Worm (Caenorhabditis elegans) whole organism, L2 larva: ENCODE results near the gene mes-4.

Experiments used
- F13H6.1 ChIP-seq: sonication (generic microtip); optimal IDR thresholded peaks from 2 replicates; lab custom pipeline; 2016; ENCODE audit warnings: missing genetic modification characterization, missing compliant biosample characterization
- ZK546.5 ChIP-seq: sonication (generic microtip); optimal IDR thresholded peaks from 2 replicates; lab custom pipeline; 2017; ENCODE audit warnings: missing biosample characterization, missing genetic modification characterization
- aly-2 ChIP-seq: fragments of 150-350 bp; optimal IDR thresholded peaks from 2 replicates; lab custom pipeline; 2014; ENCODE audit warnings: missing biosample characterization, missing genetic modification characterization
- ceh-82 ChIP-seq: fragments of 150-350 bp; optimal IDR thresholded peaks from 2 replicates; lab custom pipeline; 2014; ENCODE audit warnings: missing biosample characterization, missing genetic modification characterization
- egl-27 ChIP-seq: sonication (generic microtip); optimal IDR thresholded peaks from 3 replicates; lab custom pipeline; 2017; ENCODE audit warnings: missing biosample characterization, missing genetic modification reagents, missing genetic modification characterization
- elt-3 ChIP-seq: sonication (generic microtip); optimal IDR thresholded peaks from 2 replicates; lab custom pipeline; 2017; ENCODE audit warnings: missing biosample characterization, missing genetic modification characterization
- gmeb-1 ChIP-seq: fragments of 150-350 bp; optimal IDR thresholded peaks from 2 replicates; lab custom pipeline; 2014; ENCODE audit warnings: missing biosample characterization, missing genetic modification characterization
- lin-11 ChIP-seq: fragments of 150-350 bp; sonication (generic microtip); optimal IDR thresholded peaks from 2 replicates; lab custom pipeline; 2014; ENCODE audit warnings: missing biosample characterization, missing genetic modification characterization, inconsistent platforms, mixed read lengths
- lin-13 ChIP-seq: fragments of 150-350 bp; optimal IDR thresholded peaks from 2 replicates; lab custom pipeline; 2014; ENCODE audit warnings: missing biosample characterization, missing genetic modification reagents, missing genetic modification characterization
- lin-39 ChIP-seq: fragments of 150-350 bp; optimal IDR thresholded peaks from 2 replicates; lab custom pipeline; 2014; ENCODE audit warnings: missing biosample characterization, missing genetic modification reagents, missing genetic modification characterization
- lsy-2 ChIP-seq, 2 experiments: fragments of 150-350 bp in 1 of 2; sonication (generic microtip) in 1 of 2; optimal IDR thresholded peaks; 2 replicates each; lab custom pipeline; 2014 to 2017; ENCODE audit warnings: missing biosample characterization in 2 of 2, missing genetic modification characterization in 2 of 2
- nhr-12 ChIP-seq: fragments of 150-350 bp; optimal IDR thresholded peaks from 2 replicates; lab custom pipeline; 2014; ENCODE audit warnings: missing biosample characterization, missing genetic modification characterization
- skn-1 ChIP-seq: sonication (generic microtip); optimal IDR thresholded peaks from 2 replicates; lab custom pipeline; 2017; ENCODE audit warnings: missing biosample characterization, missing genetic modification characterization
- snpc-4 ChIP-seq: fragments of 150-350 bp; optimal IDR thresholded peaks from 2 replicates; lab custom pipeline; 2014; ENCODE audit warnings: missing biosample characterization, missing genetic modification characterization

DNA sequence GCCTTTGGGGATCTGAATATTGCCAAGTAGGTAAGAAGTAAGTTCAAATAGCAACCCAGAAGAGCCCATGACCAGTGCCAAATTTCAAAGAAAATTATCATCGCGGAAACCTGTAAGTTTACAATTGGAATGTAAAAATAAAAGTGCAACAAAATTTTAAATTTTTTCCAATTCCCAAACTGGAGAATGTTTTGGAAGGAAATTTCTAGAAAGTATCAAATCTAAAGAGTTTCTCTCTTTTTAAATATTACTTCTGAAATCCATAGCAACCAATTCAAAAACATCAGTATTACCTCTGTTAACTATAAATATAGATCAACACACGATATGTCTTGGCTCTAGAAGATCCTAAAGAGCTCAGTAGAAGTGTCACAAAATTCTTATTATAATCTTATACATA is 8.7 kb downstream of the mes-4 start, which contains the start of gene srd-19:
- TF ChIP-seq gmeb-1 (tag; lab: Kevin White, UChicago) (no peak), F13H6.1 (tag; lab: Kevin White, UChicago) (no peak), nhr-12 (tag; lab: Kevin White, UChicago) (no peak), elt-3 (no peak), ceh-82 (tag; lab: Kevin White, UChicago) (no peak), egl-27 (tag; lab: Kevin White, UChicago) (no peak), lsy-2 (tag; optimal IDR thresholded peaks at IDR 0.05; lab: Kevin White, UChicago) (no peak), lin-13 (GFP tag; lab: Kevin White, UChicago) (no peak), lin-39 (tag; lab: Kevin White, UChicago) (no peak), snpc-4 (no peak), lin-11 (tag; lab: Kevin White, UChicago) (no peak), aly-2 (tag; lab: Kevin White, UChicago) (no peak), skn-1 (tag; lab: Kevin White, UChicago) (no peak), ZK546.5 (tag; lab: Kevin White, UChicago) (no peak)
